Worm (Caenorhabditis elegans) whole organism, late embryonic: Measurements from ENCODE around the gene F31F6.1.

ENCODE experiments used
- C38D4.7 ChIP-seq: fragments of 200-800 bp; sonication (Bioruptor generic); optimal IDR thresholded peaks from 2 replicates; lab custom pipeline; 2018; ENCODE audit warnings: mild to moderate bottlenecking, missing genetic modification characterization, moderate library complexity, missing compliant biosample characterization
- ceh-22 ChIP-seq: sonication (generic microtip); optimal IDR thresholded peaks from 2 replicates; lab custom pipeline; 2017; ENCODE audit warnings: missing biosample characterization, missing genetic modification characterization
- eyg-1 ChIP-seq: sonication (generic microtip); optimal IDR thresholded peaks from 2 replicates; lab custom pipeline; 2016; ENCODE audit warnings: missing genotype, missing genetic modification characterization, missing compliant biosample characterization
- hlh-8 ChIP-seq: sonication (generic microtip); optimal IDR thresholded peaks from 2 replicates; lab custom pipeline; 2016; ENCODE audit warnings: missing genotype, missing genetic modification characterization, missing compliant biosample characterization
- pqm-1 ChIP-seq: sonication (generic microtip); optimal IDR thresholded peaks from 2 replicates; lab custom pipeline; 2016; ENCODE audit warnings: missing genetic modification characterization, missing compliant biosample characterization
- rnt-1 ChIP-seq: sonication (generic microtip); optimal IDR thresholded peaks from 2 replicates; lab custom pipeline; 2016; ENCODE audit warnings: missing genetic modification characterization, missing compliant biosample characterization

ce11 chrX:14885855-14886254 is 17.8 kb upstream of the F31F6.1 start:
- TF ChIP-seq pqm-1 (tag; lab: Kevin White, UChicago) (no peak), hlh-8 (no peak), rnt-1 (tag; lab: Kevin White, UChicago) (no peak), ceh-22 (tag; lab: Kevin White, UChicago) (no peak), C38D4.7 (GFP tag; lab: Kevin White, UChicago) (no peak), eyg-1 (tag; lab: Kevin White, UChicago) (no peak)
